Fruit fly (Drosophila melanogaster): ENCODE measurements around the gene vn.

DNA sequence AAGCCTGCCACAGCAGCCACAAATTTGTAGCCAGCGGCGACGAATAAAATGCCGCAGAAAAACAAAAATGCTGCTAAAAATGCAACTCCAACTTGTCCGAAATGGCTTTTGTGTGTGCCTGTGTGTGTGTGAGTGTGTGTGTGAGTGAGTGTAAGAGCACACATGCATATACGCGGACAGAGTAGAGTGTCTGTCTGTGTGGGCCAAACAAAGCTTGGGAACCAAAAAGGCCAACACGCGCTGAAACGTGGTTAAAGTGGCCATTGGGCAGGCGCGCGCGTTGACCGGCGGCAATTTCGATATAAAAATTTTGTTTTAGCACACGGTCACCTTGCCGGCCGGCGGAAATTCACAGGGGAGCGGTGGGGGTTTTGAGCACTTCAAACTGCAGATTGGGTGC lies 10.0 kb downstream of the vn start:
- TF ChIP-seq h (optimal IDR thresholded peaks at IDR 0.05) (no peak), ttk (optimal IDR thresholded peaks at IDR 0.05) (no peak), Sin3A (optimal IDR thresholded peaks at IDR 0.05) (no peak)

All from Kc167 (cell line).